Fruit fly (Drosophila melanogaster): ENCODE measurements around the gene CG7829.
A peak's percentile ranks its signal among the peaks of the same experiment; 100 is the strongest.

The CG7829 gene

dm6 chr3R:29841293-29841791 lies 23.8 kb upstream of the CG7829 start, which contains the start of gene Cad99C (continued):
- TF ChIP-seq crc (GFP tag; optimal IDR thresholded peaks at IDR 0.05) (no peak), CG17829 (tag; optimal IDR thresholded peaks at IDR 0.05) (peak; percentile 14), D (optimal IDR thresholded peaks at IDR 0.05) (peak; percentile 68), D (GFP tag; optimal IDR thresholded peaks at IDR 0.05) (no peak), kah (GFP tag; optimal IDR thresholded peaks at IDR 0.05) (peak; percentile 89), NC2α (GFP tag; optimal IDR thresholded peaks at IDR 0.05) (peak; percentile 11), CG7987 (GFP tag; optimal IDR thresholded peaks at IDR 0.05) (peak; percentile 38), gem (tag; optimal IDR thresholded peaks at IDR 0.05) (no peak), Med (GFP tag) (peak; percentile 78), Side (GFP tag; optimal IDR thresholded peaks at IDR 0.05) (peak; percentile 1), hth (optimal IDR thresholded peaks at IDR 0.05) (no peak), CG7963 (GFP tag; IDR thresholded peaks at IDR 0.05; ENCODE audit: partially characterized antibody) (0 out of 3 replicates have a peak, but pooled peaks have one; percentile 17)

DNA sequence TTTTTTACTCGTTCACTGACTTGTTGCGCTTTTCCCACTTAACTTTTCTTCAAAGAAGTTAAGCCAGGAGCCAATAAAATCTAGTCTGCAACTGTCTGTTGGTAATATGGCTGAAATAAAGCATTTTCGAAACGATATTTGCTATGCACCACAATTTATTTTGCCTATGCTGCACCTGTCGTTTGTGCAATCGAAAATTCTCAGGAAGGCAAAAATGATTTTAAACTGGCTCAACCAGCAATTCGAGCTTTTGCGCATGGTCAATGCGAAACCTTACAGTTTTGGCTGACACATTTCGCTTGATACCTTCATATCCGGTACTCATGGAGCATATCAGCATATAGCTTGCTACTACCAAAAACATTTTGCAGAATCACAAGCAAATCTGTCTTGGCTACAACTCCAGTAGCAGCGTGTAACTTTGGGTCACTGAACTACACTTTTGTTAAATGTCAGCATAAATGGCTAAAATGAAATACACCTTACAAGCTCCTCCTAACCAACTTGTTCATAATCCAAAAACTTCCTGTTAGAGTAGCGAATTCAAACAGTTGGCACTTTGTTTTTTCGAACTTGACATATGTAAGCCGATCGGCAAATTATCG lies 22.2 kb upstream of the CG7829 start:
- no peak for TF ChIP-seq CG17359 (tag; optimal IDR thresholded peaks at IDR 0.05)
- no peak for TF ChIP-seq unc-4 (GFP tag; IDR thresholded peaks at IDR 0.05; ENCODE audit: partially characterized antibody)
- no peak for TF ChIP-seq Dad (GFP tag; optimal IDR thresholded peaks at IDR 0.05)
- TF ChIP-seq gfzf (GFP tag; optimal IDR thresholded peaks at IDR 0.05) = no peak
- TF ChIP-seq tio (GFP tag; optimal IDR thresholded peaks at IDR 0.05) = no peak
- TF ChIP-seq CG2678 (tag; optimal IDR thresholded peaks at IDR 0.05) = no peak
- no peak for TF ChIP-seq Mes4 (GFP tag; optimal IDR thresholded peaks at IDR 0.05)
- TF ChIP-seq CG4854 (GFP tag; optimal IDR thresholded peaks at IDR 0.05) = no peak
- TF ChIP-seq pita (GFP tag; optimal IDR thresholded peaks at IDR 0.05) = no peak
- no peak for TF ChIP-seq CG9876 (GFP tag; optimal IDR thresholded peaks at IDR 0.05)
- TF ChIP-seq ab (GFP tag; optimal IDR thresholded peaks at IDR 0.05) = no peak
- TF ChIP-seq CG14710 (tag; optimal IDR thresholded peaks at IDR 0.05) = no peak
- no peak for TF ChIP-seq tx (GFP tag; optimal IDR thresholded peaks at IDR 0.05)

DNA sequence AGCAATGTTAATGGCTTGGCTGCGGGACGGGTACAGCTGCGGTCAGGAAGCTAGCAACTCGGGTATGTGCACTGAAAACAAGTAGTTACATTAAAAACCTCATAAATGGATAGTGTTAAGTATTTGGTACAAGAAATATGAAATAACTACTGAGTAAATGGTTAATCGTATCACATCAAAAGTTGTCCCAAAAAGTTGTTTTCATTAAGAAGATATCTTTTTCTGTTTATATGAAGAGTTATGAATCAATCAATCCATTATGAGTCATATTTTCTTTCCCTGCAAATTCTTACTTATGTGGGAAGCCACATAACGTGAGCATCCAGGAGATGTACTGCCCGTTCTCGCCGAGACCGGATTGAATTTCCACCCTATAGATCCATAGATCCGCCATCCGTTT lies 21.2 kb upstream of the CG7829 start:
- no peak for TF ChIP-seq CG4617 (GFP tag; optimal IDR thresholded peaks at IDR 0.05; ENCODE audit: borderline replicate concordance)
- peak; percentile 0 for TF ChIP-seq CG10979 (tag; optimal IDR thresholded peaks at IDR 0.05)
- no peak for TF ChIP-seq dysf (GFP tag; IDR thresholded peaks at IDR 0.05)
- no peak for TF ChIP-seq ap (GFP tag; IDR thresholded peaks at IDR 0.05)
- no peak for TF ChIP-seq lab (GFP tag; optimal IDR thresholded peaks at IDR 0.05)
- TF ChIP-seq CG6791 (GFP tag; IDR thresholded peaks at IDR 0.05; ENCODE audit: partially characterized antibody) = no peak

- no peak for TF ChIP-seq Stat92E (GFP tag; optimal IDR thresholded peaks at IDR 0.05)
- no peak for TF ChIP-seq CG32772 (GFP tag; IDR thresholded peaks at IDR 0.05)
- TF ChIP-seq CG10979 (tag; optimal IDR thresholded peaks at IDR 0.05) = no peak
- peak; percentile 59 for TF ChIP-seq Drgx (GFP tag; IDR thresholded peaks at IDR 0.05)
- TF ChIP-seq cato (GFP tag; optimal IDR thresholded peaks at IDR 0.05; ENCODE audit: borderline replicate concordance) = no peak
- TF ChIP-seq Taf1 (GFP tag; IDR thresholded peaks at IDR 0.05) = no peak
- TF ChIP-seq E2f2 (GFP tag; IDR thresholded peaks at IDR 0.05) = no peak
- no peak for TF ChIP-seq zen (tag; optimal IDR thresholded peaks at IDR 0.05)
- no peak for TF ChIP-seq sens (GFP tag)
- peak; percentile 56; the same call in 1 of the 2 replicates for TF ChIP-seq vvl (GFP tag; IDR thresholded peaks at IDR 0.05)
- TF ChIP-seq en (GFP tag; optimal IDR thresholded peaks at IDR 0.05) = no peak
These were observed 20.2 kb upstream of the CG7829 start for dm6 chr3R:29837771-29838170.

Data from whole organism, embryonic.